Worm (Caenorhabditis elegans): ENCODE measurements around the gene fis-1.

fis-1 gene

ce11 chrII:6716638-6717037 lies 38.3 kb upstream of the fis-1 start, which contains the start of the genes T14B4.5 and T14B4.20:
Gene T14B4.5, plus strand, starts transcription at chrII:6716863.
Gene T14B4.20, plus strand, starts transcription at chrII:6716901.
- TF ChIP-seq lin-11 (tag; optimal IDR thresholded peaks at IDR 0.05) (no peak), blmp-1 (tag; optimal IDR thresholded peaks at IDR 0.05; ENCODE audit: insufficient read depth) (no peak), skn-1 (tag; optimal IDR thresholded peaks at IDR 0.05) (no peak), ztf-4 (tag; optimal IDR thresholded peaks at IDR 0.05) (no peak), crh-2 (tag; optimal IDR thresholded peaks at IDR 0.05) (no peak), C34F6.9 (tag; optimal IDR thresholded peaks at IDR 0.05) (no peak)

ce11 chrII:6718221-6718620 lies 36.8 kb upstream of the fis-1 start, which contains the start of gene tsp-10:
Gene tsp-10, plus strand, starts transcription at chrII:6718586.
- TF ChIP-seq nhr-12 (tag; optimal IDR thresholded peaks at IDR 0.05) (no peak), mbf-1 (tag; optimal IDR thresholded peaks at IDR 0.05) (no peak), gmeb-1 (tag; optimal IDR thresholded peaks at IDR 0.05) (no peak), dmd-4 (tag; optimal IDR thresholded peaks at IDR 0.05) (no peak)

- peak; percentile 14 for TF ChIP-seq lin-13 (GFP tag; optimal IDR thresholded peaks at IDR 0.05)
- peak; percentile 30 for TF ChIP-seq crh-2 (tag; optimal IDR thresholded peaks at IDR 0.05)
- no peak for TF ChIP-seq nhr-6 (tag; optimal IDR thresholded peaks at IDR 0.05)
- TF ChIP-seq nhr-129 (tag; optimal IDR thresholded peaks at IDR 0.05) = peak; percentile 54
- TF ChIP-seq elt-3 (tag; optimal IDR thresholded peaks at IDR 0.05) = no peak
- no peak for TF ChIP-seq unc-55 (GFP tag; optimal IDR thresholded peaks at IDR 0.05)
- peak; percentile 26 for TF ChIP-seq gmeb-1 (tag; optimal IDR thresholded peaks at IDR 0.05)
- TF ChIP-seq C34F6.9 (tag; optimal IDR thresholded peaks at IDR 0.05) = peak; percentile 23
- peak; percentile 11 for TF ChIP-seq sma-9 (GFP tag; optimal IDR thresholded peaks at IDR 0.05)
- no peak for TF ChIP-seq sma-9 (tag; optimal IDR thresholded peaks at IDR 0.05)
- no peak for TF ChIP-seq ceh-16 (tag; optimal IDR thresholded peaks at IDR 0.05)
- peak; percentile 17 for TF ChIP-seq snpc-4 (tag; optimal IDR thresholded peaks at IDR 0.05)
- no peak for TF ChIP-seq nhr-10 (tag; optimal IDR thresholded peaks at IDR 0.05)
- no peak for TF ChIP-seq sem-4 (tag; optimal IDR thresholded peaks at IDR 0.05)
- peak; percentile 3 for TF ChIP-seq F13H6.1 (tag; optimal IDR thresholded peaks at IDR 0.05)
- no peak for TF ChIP-seq aly-2 (tag; optimal IDR thresholded peaks at IDR 0.05)
- peak in 1 of 2 experiments; percentile 39 for TF ChIP-seq lsy-2 (tag; optimal IDR thresholded peaks at IDR 0.05)
These were observed 33.4 kb upstream of the fis-1 start for ce11 chrII:6721581-6721980.

ce11 chrII:6726814-6727213 lies 28.2 kb upstream of the fis-1 start:
- TF ChIP-seq lsy-2 (tag; optimal IDR thresholded peaks at IDR 0.05) = no peak

ce11 chrII:6729331-6729730 lies 25.6 kb upstream of the fis-1 start, which contains the start of gene T14B4.8:
Gene T14B4.8, minus strand, starts transcription at chrII:6729390.
- TF ChIP-seq unc-55 (GFP tag; optimal IDR thresholded peaks at IDR 0.05) (peak; percentile 51), sem-4 (tag; optimal IDR thresholded peaks at IDR 0.05) (no peak), zag-1 (tag; optimal IDR thresholded peaks at IDR 0.05) (peak; percentile 23), C34F6.9 (tag; optimal IDR thresholded peaks at IDR 0.05) (peak; percentile 45), lsy-2 (tag; optimal IDR thresholded peaks at IDR 0.05) (peak in 1 of 2 experiments; percentile 8), lin-11 (tag; optimal IDR thresholded peaks at IDR 0.05) (no peak), nhr-129 (tag; optimal IDR thresholded peaks at IDR 0.05) (peak; percentile 18), snpc-4 (tag; optimal IDR thresholded peaks at IDR 0.05) (peak; percentile 4)

- TF ChIP-seq zag-1 (tag; optimal IDR thresholded peaks at IDR 0.05) (no peak), nhr-237 (tag; optimal IDR thresholded peaks at IDR 0.05) (no peak), nhr-23 (tag; optimal IDR thresholded peaks at IDR 0.05) (no peak), snpc-4 (tag; optimal IDR thresholded peaks at IDR 0.05) (no peak), Y55F3AM.14 (GFP tag; optimal IDR thresholded peaks at IDR 0.05) (no peak), crh-2 (tag; optimal IDR thresholded peaks at IDR 0.05) (no peak), C34F6.9 (tag; optimal IDR thresholded peaks at IDR 0.05) (no peak), mbf-1 (tag; optimal IDR thresholded peaks at IDR 0.05) (no peak), unc-62 (GFP tag; optimal IDR thresholded peaks at IDR 0.05) (no peak), nhr-77 (tag; optimal IDR thresholded peaks at IDR 0.05) (no peak), dmd-4 (tag; optimal IDR thresholded peaks at IDR 0.05) (no peak), nhr-6 (tag; optimal IDR thresholded peaks at IDR 0.05) (no peak), elt-3 (tag; optimal IDR thresholded peaks at IDR 0.05) (no peak), ceh-82 (tag; optimal IDR thresholded peaks at IDR 0.05) (no peak), blmp-1 (tag; optimal IDR thresholded peaks at IDR 0.05; ENCODE audit: insufficient read depth) (no peak), nhr-129 (tag; optimal IDR thresholded peaks at IDR 0.05) (no peak), ZK546.5 (tag; optimal IDR thresholded peaks at IDR 0.05) (no peak), lsy-2 (tag; optimal IDR thresholded peaks at IDR 0.05) (no peak)
These were observed 21.3 kb upstream of the fis-1 start, which contains the start of gene T14B4.9 for ce11 chrII:6733718-6734117. Gene T14B4.9, minus strand, starts transcription at chrII:6733818.
